Worm (Caenorhabditis elegans): ENCODE data around the gene irld-23.
A peak's percentile ranks its signal among the peaks of the same experiment; 100 is the strongest.

The irld-23 gene

DNA sequence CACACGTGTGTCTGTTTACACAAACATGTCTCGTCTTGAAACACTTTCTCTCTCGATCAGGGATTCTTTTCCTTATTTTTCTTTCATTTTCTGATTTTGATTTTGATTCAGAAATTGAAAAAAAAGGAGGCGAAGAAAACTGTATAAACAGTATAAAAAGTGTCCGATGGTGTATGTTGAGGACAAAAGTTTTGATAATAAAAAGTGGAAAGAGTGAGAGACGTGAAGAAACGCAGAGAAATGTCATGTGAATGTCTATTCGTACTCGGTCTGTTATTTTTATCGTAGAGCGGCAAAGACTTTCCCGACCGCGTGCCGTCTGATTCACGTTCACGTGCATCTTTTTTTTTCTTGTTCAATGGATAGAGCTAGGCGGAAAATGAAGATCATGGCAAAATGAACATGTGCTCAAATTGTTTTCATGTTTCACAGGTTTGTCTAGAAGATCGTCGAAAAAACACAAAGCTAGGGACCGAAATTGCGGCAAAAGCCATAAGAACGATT, 16.7 kb downstream of the irld-23 start (continued):
- no peak for TF ChIP-seq zip-4 (GFP tag; optimal IDR thresholded peaks at IDR 0.05)
- TF ChIP-seq mdl-1 (tag; optimal IDR thresholded peaks at IDR 0.05): peak in 1 of 2 experiments; percentile 97
- TF ChIP-seq swsn-7 (tag; optimal IDR thresholded peaks at IDR 0.05): peak; percentile 16
- TF ChIP-seq dpl-1 (GFP tag; optimal IDR thresholded peaks at IDR 0.05): peak in 1 of 3 experiments; percentile 30
- no peak for TF ChIP-seq aly-2 (tag; optimal IDR thresholded peaks at IDR 0.05)
- no peak for TF ChIP-seq snpc-4 (tag; optimal IDR thresholded peaks at IDR 0.05)
- TF ChIP-seq mep-1 (tag; optimal IDR thresholded peaks at IDR 0.05): peak; percentile 66
- peak; percentile 88 for TF ChIP-seq lin-14 (GFP tag; optimal IDR thresholded peaks at IDR 0.05)
- no peak for TF ChIP-seq ceh-90 (tag; optimal IDR thresholded peaks at IDR 0.05)
- TF ChIP-seq fkh-10 (GFP tag; optimal IDR thresholded peaks at IDR 0.05): no peak
- TF ChIP-seq nhr-85 (tag): peak; percentile 97
- TF ChIP-seq blmp-1 (tag; optimal IDR thresholded peaks at IDR 0.05): peak; percentile 82
- peak; percentile 91 for TF ChIP-seq nhr-71 (tag; optimal IDR thresholded peaks at IDR 0.05)
- peak; percentile 38 for TF ChIP-seq lir-3 (tag; optimal IDR thresholded peaks at IDR 0.05; ENCODE audit: poor library complexity)
- peak; percentile 70 for TF ChIP-seq elt-2 (tag; optimal IDR thresholded peaks at IDR 0.05)
- no peak for TF ChIP-seq efl-1 (optimal IDR thresholded peaks at IDR 0.05)
- TF ChIP-seq efl-1 (GFP tag; optimal IDR thresholded peaks at IDR 0.05 in 1 of 2): peak in 1 of 2 experiments; percentile 92
- TF ChIP-seq lin-35 (GFP tag; optimal IDR thresholded peaks at IDR 0.05): peak in 1 of 2 experiments; percentile 80
- TF ChIP-seq nhr-90 (tag; optimal IDR thresholded peaks at IDR 0.05; ENCODE audit: poor library complexity): peak; percentile 80

DNA sequence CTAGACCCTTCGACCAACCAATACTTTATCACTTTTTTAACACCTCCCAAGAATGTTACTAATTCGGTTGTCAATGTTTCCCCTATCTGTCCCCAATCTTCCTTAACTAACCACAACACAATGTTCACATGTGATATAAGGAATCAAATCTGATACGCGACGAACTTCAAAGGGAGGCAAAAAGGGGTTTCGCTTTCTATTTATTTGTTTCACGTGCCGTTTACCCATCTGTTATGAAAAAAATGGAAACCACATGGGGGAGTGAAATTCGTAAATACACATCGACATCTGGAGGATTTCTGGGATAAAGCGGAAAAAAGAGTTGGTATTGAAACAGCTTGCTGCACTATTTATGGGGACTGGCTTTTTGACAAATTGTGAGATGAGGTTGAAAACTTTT, 18.3 kb downstream of the irld-23 start:
- TF ChIP-seq dpl-1 (GFP tag; optimal IDR thresholded peaks at IDR 0.05): no peak
- peak; percentile 71 for TF ChIP-seq fkh-4 (tag; optimal IDR thresholded peaks at IDR 0.05; ENCODE audit: borderline replicate concordance)
- TF ChIP-seq ceh-63 (GFP tag; optimal IDR thresholded peaks at IDR 0.05): no peak
- no peak for TF ChIP-seq ets-5 (GFP tag; IDR thresholded peaks at IDR 0.05)
- peak; percentile 20 for TF ChIP-seq C16A3.4 (tag; optimal IDR thresholded peaks at IDR 0.05)
- no peak for TF ChIP-seq ceh-90 (tag; optimal IDR thresholded peaks at IDR 0.05)
- no peak for TF ChIP-seq lin-13 (GFP tag; optimal IDR thresholded peaks at IDR 0.05)
- TF ChIP-seq efl-1 (optimal IDR thresholded peaks at IDR 0.05): no peak
- TF ChIP-seq efl-1 (GFP tag; optimal IDR thresholded peaks at IDR 0.05 in 1 of 2): no peak
- peak; percentile 24 for TF ChIP-seq unc-130 (tag; optimal IDR thresholded peaks at IDR 0.05)
- TF ChIP-seq mep-1 (tag; optimal IDR thresholded peaks at IDR 0.05): peak; percentile 6
- no peak for TF ChIP-seq isw-1 (GFP tag; IDR thresholded peaks at IDR 0.05)
- no peak for TF ChIP-seq tlp-1 (tag; optimal IDR thresholded peaks at IDR 0.05)
- TF ChIP-seq lin-35 (GFP tag; optimal IDR thresholded peaks at IDR 0.05): peak in 1 of 2 experiments; percentile 64
- TF ChIP-seq blmp-1 (tag; optimal IDR thresholded peaks at IDR 0.05): peak; percentile 96
- peak in 1 of 2 experiments; percentile 86 for TF ChIP-seq mdl-1 (tag; optimal IDR thresholded peaks at IDR 0.05)
- TF ChIP-seq lsy-2 (tag; optimal IDR thresholded peaks at IDR 0.05): peak in 1 of 2 experiments; percentile 22
- peak; percentile 78 for TF ChIP-seq nhr-71 (tag; optimal IDR thresholded peaks at IDR 0.05)
- TF ChIP-seq fkh-8 (tag; optimal IDR thresholded peaks at IDR 0.05): no peak
- TF ChIP-seq lin-15B (tag; optimal IDR thresholded peaks at IDR 0.05): no peak
- TF ChIP-seq nhr-19 (GFP tag; conservative IDR thresholded peaks at IDR 0.05): peak; percentile 30; the same call in 1 of the 2 replicates
- no peak for TF ChIP-seq ceh-82 (tag; optimal IDR thresholded peaks at IDR 0.05)
- peak; percentile 93 for TF ChIP-seq dsc-1 (tag; optimal IDR thresholded peaks at IDR 0.05)
- TF ChIP-seq snu-23 (GFP tag; optimal IDR thresholded peaks at IDR 0.05): peak; percentile 46
- no peak for TF ChIP-seq nhr-237 (tag; optimal IDR thresholded peaks at IDR 0.05)
- TF ChIP-seq unc-30 (tag; optimal IDR thresholded peaks at IDR 0.05): no peak
- TF ChIP-seq nhr-90 (tag; optimal IDR thresholded peaks at IDR 0.05; ENCODE audit: poor library complexity): peak; percentile 9
- no peak for TF ChIP-seq zag-1 (tag; optimal IDR thresholded peaks at IDR 0.05)
- TF ChIP-seq vab-15 (tag; optimal IDR thresholded peaks at IDR 0.05): peak; percentile 30
- no peak for TF ChIP-seq rnt-1 (tag; optimal IDR thresholded peaks at IDR 0.05)
- TF ChIP-seq nhr-20 (tag; optimal IDR thresholded peaks at IDR 0.05): peak; percentile 66
- no peak for TF ChIP-seq Y116A8C.19 (tag; optimal IDR thresholded peaks at IDR 0.05; ENCODE audit: borderline replicate concordance)
- TF ChIP-seq nhr-11 (tag; optimal IDR thresholded peaks at IDR 0.05): no peak
- no peak for TF ChIP-seq F16B12.6 (tag; optimal IDR thresholded peaks at IDR 0.05)
- TF ChIP-seq nhr-85 (tag): peak; percentile 78
- TF ChIP-seq sox-4 (tag; optimal IDR thresholded peaks at IDR 0.05): no peak
- peak in 2 of 6 experiments; percentile 69 to 95 for TF ChIP-seq elt-3 (tag; optimal IDR thresholded peaks at IDR 0.05)
- no peak for TF ChIP-seq swsn-7 (tag; optimal IDR thresholded peaks at IDR 0.05)
- TF ChIP-seq efl-3 (GFP tag; optimal IDR thresholded peaks at IDR 0.05): no peak
- no peak for TF ChIP-seq hlh-17 (GFP tag; optimal IDR thresholded peaks at IDR 0.05; ENCODE audit: borderline replicate concordance)
- TF ChIP-seq tbx-2 (tag; optimal IDR thresholded peaks at IDR 0.05): peak; percentile 19
- peak; percentile 70 for TF ChIP-seq lin-14 (GFP tag; optimal IDR thresholded peaks at IDR 0.05)

Data from whole organism, L1 larva.